Fruit fly (Drosophila melanogaster) whole organism, embryonic: Measurements from ENCODE around the gene CheA29a.
A peak's percentile ranks its signal among the peaks of the same experiment; 100 is the strongest.

Experiments used
- Awh ChIP-seq: fragments of 200-800 bp; sonication (Bioruptor generic); IDR thresholded peaks from 2 replicates; pipeline ENCODE4, ENCODE4 v1.3.6; 2022; ENCODE audit warnings: missing biosample characterization, missing genetic modification characterization
- B-H2 ChIP-seq: fragments of 200-800 bp; sonication (Bioruptor generic); optimal IDR thresholded peaks from 2 replicates; lab custom pipeline; 2018; ENCODE audit warnings: missing biosample characterization, mild to moderate bottlenecking, missing genetic modification characterization
- BEAF-32 ChIP-seq: fragments of 200-800 bp; sonication (Bioruptor generic); optimal IDR thresholded peaks from 3 replicates; lab custom pipeline; 2017; ENCODE audit warnings: missing biosample characterization, missing genetic modification characterization, mild to moderate bottlenecking, moderate library complexity, missing genetic modification reagents
- Bgb ChIP-seq: fragments of 200-800 bp; sonication (Bioruptor generic); IDR thresholded peaks from 2 replicates; pipeline ENCODE4 v1.3.6; 2022; ENCODE audit warnings: missing biosample characterization, missing genetic modification characterization; ENCODE audit not compliant: partially characterized antibody
- CG12155 ChIP-seq: fragments of 200-800 bp; sonication (Bioruptor generic); optimal IDR thresholded peaks from 3 replicates; lab custom pipeline; 2016; ENCODE audit warnings: missing biosample characterization, missing genetic modification characterization
- CG12769 ChIP-seq: fragments of 200-800 bp; sonication (Bioruptor generic); optimal IDR thresholded peaks from 2 replicates; lab custom pipeline; 2019; ENCODE audit warnings: missing biosample characterization, mild to moderate bottlenecking, missing genetic modification characterization, moderate library complexity
- CG13424 ChIP-seq: fragments of 200-800 bp; sonication (Bioruptor generic); optimal IDR thresholded peaks from 2 replicates; lab custom pipeline; 2019; ENCODE audit warnings: missing biosample characterization, mild to moderate bottlenecking, missing genetic modification characterization, moderate library complexity
- CG15479 ChIP-seq: fragments of 200-800 bp; sonication (Bioruptor generic); optimal IDR thresholded peaks from 3 replicates; lab custom pipeline; 2019; ENCODE audit warnings: missing biosample characterization, mild to moderate bottlenecking, missing genetic modification characterization, moderate library complexity
- CG16813 ChIP-seq: fragments of 200-800 bp; sonication (Bioruptor generic); IDR thresholded peaks from 3 replicates; pipeline ENCODE4 v1.3.6; 2022; ENCODE audit warnings: missing biosample characterization, missing genetic modification characterization; ENCODE audit not compliant: partially characterized antibody
- CG17328 ChIP-seq: fragments of 200-800 bp; sonication (Bioruptor generic); IDR thresholded peaks from 2 replicates; pipeline ENCODE4 v1.3.6; 2022; ENCODE audit warnings: missing biosample characterization, missing genetic modification characterization
- CG17829 ChIP-seq: fragments of 200-800 bp; optimal IDR thresholded peaks from 2 replicates; lab custom pipeline; 2019; ENCODE audit warnings: missing biosample characterization, mild to moderate bottlenecking, missing genetic modification characterization, moderate library complexity
- CG1832 ChIP-seq: fragments of 200-800 bp; sonication (Bioruptor generic); optimal IDR thresholded peaks from 2 replicates; lab custom pipeline; 2017; ENCODE audit warnings: missing biosample characterization, mild to moderate bottlenecking, missing genetic modification characterization, inconsistent platforms
- CG32532 ChIP-seq: fragments of 200-800 bp; sonication (Bioruptor generic); IDR thresholded peaks from 2 replicates; pipeline ENCODE4 v1.3.6; 2022; ENCODE audit warnings: missing biosample characterization, missing genetic modification characterization
- CG4360 ChIP-seq: fragments of 200-800 bp; sonication (Bioruptor generic); IDR thresholded peaks from 2 replicates; pipeline ENCODE4 v1.3.6; 2022; ENCODE audit warnings: missing biosample characterization, missing genetic modification characterization
- CG7357 ChIP-seq: fragments of 200-800 bp; sonication (Bioruptor generic); IDR thresholded peaks from 3 replicates; pipeline ENCODE4 v1.3.6; 2022; ENCODE audit warnings: missing biosample characterization, missing genetic modification characterization
- CG7745 ChIP-seq: fragments of 200-800 bp; sonication (Bioruptor generic); optimal IDR thresholded peaks from 2 replicates; lab custom pipeline; 2018; ENCODE audit warnings: missing biosample characterization, mild to moderate bottlenecking, missing genetic modification characterization, moderate library complexity
- D ChIP-seq, 2 experiments: fragments of 200-800 bp in 1 of 2; fragments of >200 bp in 1 of 2; sonication (Bioruptor generic) in 1 of 2; optimal IDR thresholded peaks; 2 replicates in 1 of 2; 3 replicates in 1 of 2; lab custom pipeline; 2017; ENCODE audit warnings: mild to moderate bottlenecking in 1 of 2, missing biosample characterization in 1 of 2, missing genetic modification characterization in 1 of 2, missing genetic modification reagents in 1 of 2
- Deaf1 ChIP-seq: fragments of 200-800 bp; optimal IDR thresholded peaks from 3 replicates; lab custom pipeline; 2019; ENCODE audit warnings: missing biosample characterization, mild to moderate bottlenecking, missing genetic modification characterization, moderate library complexity
- Dll ChIP-seq: fragments of 200-800 bp; sonication (Bioruptor generic); IDR thresholded peaks from 4 replicates; pipeline ENCODE4 v1.3.6; 2022; ENCODE audit warnings: missing biosample characterization, missing genetic modification characterization; ENCODE audit not compliant: partially characterized antibody
- Drgx ChIP-seq: fragments of 200-800 bp; sonication (Bioruptor generic); IDR thresholded peaks from 2 replicates; pipeline ENCODE4 v1.3.6; 2022; ENCODE audit warnings: missing biosample characterization, missing genetic modification characterization
- E2f2 ChIP-seq: fragments of 200-800 bp; sonication (Bioruptor generic); IDR thresholded peaks from 2 replicates; pipeline ENCODE4 v1.3.6; 2022; ENCODE audit warnings: missing biosample characterization, missing genetic modification characterization
- Hr51 ChIP-seq, 2 experiments: fragments of 200-800 bp; sonication (Bioruptor generic); optimal IDR thresholded peaks; 2 replicates in 1 of 2; 3 replicates in 1 of 2; lab custom pipeline; 2016 to 2018; ENCODE audit warnings: missing biosample characterization in 2 of 2, missing genetic modification characterization in 2 of 2, mild to moderate bottlenecking in 1 of 2, moderate library complexity in 1 of 2
- Hr78 ChIP-seq, 2 experiments: fragments of 200-800 bp in 1 of 2; fragments of >200 bp in 1 of 2; sonication (Bioruptor generic) in 1 of 2; optimal IDR thresholded peaks; 2 replicates each; lab custom pipeline; 2017 to 2019; ENCODE audit warnings: missing biosample characterization in 2 of 2, missing genetic modification characterization in 2 of 2, mild to moderate bottlenecking in 1 of 2, moderate library complexity in 1 of 2
- Hsf ChIP-seq: fragments of 200-800 bp; sonication (Bioruptor generic); optimal IDR thresholded peaks from 3 replicates; lab custom pipeline; 2016; ENCODE audit warnings: missing biosample characterization, missing genetic modification characterization
- Jarid2 ChIP-seq: fragments of 200-800 bp; sonication (Bioruptor generic); optimal IDR thresholded peaks from 3 replicates; lab custom pipeline; 2017; ENCODE audit warnings: mild to moderate bottlenecking, missing biosample characterization, missing genetic modification reagents, missing genetic modification characterization
- Med ChIP-seq: fragments of 200-800 bp; sonication (Bioruptor generic); peaks from one replicate; lab custom pipeline; 2016; ENCODE audit warnings: missing biosample characterization, missing genetic modification characterization, mild to moderate bottlenecking, inconsistent platforms, moderate library complexity
- Rfx ChIP-seq: fragments of 200-800 bp; sonication (Bioruptor generic); IDR thresholded peaks from 2 replicates; pipeline ENCODE4 v1.3.6; 2022; ENCODE audit warnings: missing biosample characterization, missing genetic modification characterization
- Trl ChIP-seq, 3 experiments: fragments of >200 bp in 2 of 3; fragments of 200-800 bp in 1 of 3; sonication (Bioruptor generic) in 1 of 3; optimal IDR thresholded peaks; 2 replicates in 1 of 3; 3 replicates in 2 of 3; lab custom pipeline; 2016 to 2017; ENCODE audit warnings: missing biosample characterization in 1 of 3, missing genetic modification characterization in 1 of 3
- chm ChIP-seq: fragments of 200-800 bp; sonication (Bioruptor generic); IDR thresholded peaks from 2 replicates; pipeline ENCODE4 v1.3.6; 2022; ENCODE audit warnings: missing biosample characterization, missing genetic modification characterization
- ci ChIP-seq: fragments of 200-800 bp; sonication (Bioruptor generic); IDR thresholded peaks from 3 replicates; pipeline ENCODE4 v1.3.6; 2022; ENCODE audit warnings: missing biosample characterization, missing genetic modification characterization
- croc ChIP-seq: fragments of 200-800 bp; sonication (Bioruptor generic); conservative IDR thresholded peaks from 3 replicates; pipeline ENCODE4 v1.3.6; 2022; ENCODE audit warnings: missing biosample characterization, missing genetic modification characterization
- cwo ChIP-seq: fragments of 200-800 bp; sonication (Bioruptor generic); optimal IDR thresholded peaks from 3 replicates; lab custom pipeline; 2017; ENCODE audit warnings: missing biosample characterization, missing genetic modification characterization, mild to moderate bottlenecking, moderate library complexity, missing genetic modification reagents
- kni ChIP-seq: fragments of 200-800 bp; sonication (Bioruptor generic); optimal IDR thresholded peaks from 3 replicates; lab custom pipeline; 2017; ENCODE audit warnings: mild to moderate bottlenecking, missing biosample characterization, missing genetic modification reagents, missing genetic modification characterization
- mld ChIP-seq: fragments of 200-800 bp; sonication (Bioruptor generic); IDR thresholded peaks from 3 replicates; pipeline ENCODE4 v1.3.6; 2022; ENCODE audit warnings: missing biosample characterization, missing genetic modification characterization; ENCODE audit not compliant: partially characterized antibody
- pros ChIP-seq: fragments of 200-800 bp; sonication (Bioruptor generic); optimal IDR thresholded peaks from 3 replicates; lab custom pipeline; 2019; ENCODE audit warnings: missing biosample characterization, mild to moderate bottlenecking, missing genetic modification characterization, moderate library complexity
- sc ChIP-seq, 3 experiments: fragments of >200 bp in 2 of 3; fragments of 200-800 bp in 1 of 3; sonication (Bioruptor generic) in 1 of 3; optimal IDR thresholded peaks; 2 replicates in 2 of 3; 3 replicates in 1 of 3; lab custom pipeline; 2017; ENCODE audit warnings: mild to moderate bottlenecking in 1 of 3, missing biosample characterization in 1 of 3, missing genetic modification characterization in 1 of 3, missing genetic modification reagents in 1 of 3
- sens ChIP-seq: fragments of 200-800 bp; sonication (Bioruptor generic); peaks from one replicate; lab custom pipeline; 2016; ENCODE audit warnings: missing biosample characterization, missing genetic modification characterization
- seq ChIP-seq: fragments of 200-800 bp; sonication (Bioruptor generic); IDR thresholded peaks from 2 replicates; pipeline ENCODE4 v1.3.6; 2022; ENCODE audit warnings: missing biosample characterization, missing genetic modification characterization
- stc ChIP-seq: fragments of 200-800 bp; sonication (Bioruptor generic); IDR thresholded peaks from 2 replicates; pipeline ENCODE4 v1.3.6; 2022; ENCODE audit warnings: missing biosample characterization, missing genetic modification characterization
- tll ChIP-seq, 2 experiments: fragments of 200-800 bp in 1 of 2; fragments of >200 bp in 1 of 2; sonication (Bioruptor generic) in 1 of 2; optimal IDR thresholded peaks; 2 replicates each; lab custom pipeline; 2017 to 2019; ENCODE audit warnings: missing biosample characterization in 2 of 2, missing genetic modification characterization in 2 of 2, mild to moderate bottlenecking in 1 of 2, moderate library complexity in 1 of 2
- zen ChIP-seq: fragments of 200-800 bp; sonication (Bioruptor generic); optimal IDR thresholded peaks from 3 replicates; lab custom pipeline; 2018; ENCODE audit warnings: missing biosample characterization, mild to moderate bottlenecking, missing genetic modification characterization, moderate library complexity
- zen2 ChIP-seq: fragments of 200-800 bp; sonication (Bioruptor generic); IDR thresholded peaks from 3 replicates; pipeline ENCODE4 v1.3.6; 2022; ENCODE audit warnings: missing biosample characterization, missing genetic modification characterization; ENCODE audit not compliant: partially characterized antibody

CheA29a gene

DNA sequence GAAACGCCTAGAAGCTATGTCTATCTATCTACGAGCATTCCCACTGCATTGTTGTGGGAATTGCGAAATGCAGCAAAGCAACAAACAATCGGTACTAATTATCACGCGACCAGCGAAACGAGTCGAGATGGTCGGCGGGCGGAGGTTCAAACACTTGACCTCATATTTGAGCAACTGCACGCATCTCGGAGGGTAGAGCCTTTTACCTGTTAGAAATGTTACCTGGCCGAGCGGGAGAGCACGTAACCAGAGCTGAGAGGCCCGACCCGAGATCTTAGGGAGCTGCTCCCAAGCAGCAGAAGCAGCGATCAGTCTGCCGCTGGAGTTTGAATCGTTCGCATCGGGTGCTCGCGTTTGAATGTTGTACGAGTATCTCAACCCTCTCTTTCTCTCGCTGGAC, 1.2 kb downstream of the CheA29a start:
- no peak for TF ChIP-seq Hr51 (GFP tag; optimal IDR thresholded peaks at IDR 0.05; lab: Kevin White, UChicago)
- peak; percentile 27; the same call in 1 of the 2 replicates for TF ChIP-seq Rfx (GFP tag; lab: Robert Waterston, UW)
- TF ChIP-seq D (optimal IDR thresholded peaks at IDR 0.05; lab: Kevin White, UChicago), result peak; percentile 15
- TF ChIP-seq D (GFP tag; optimal IDR thresholded peaks at IDR 0.05; lab: Kevin White, UChicago), result no peak
- TF ChIP-seq Trl (optimal IDR thresholded peaks at IDR 0.05; lab: Kevin White, UChicago), result peak; percentile 43 to 69
- no peak for TF ChIP-seq Trl (GFP tag; optimal IDR thresholded peaks at IDR 0.05; lab: Kevin White, UChicago)
- 0 out of 3 replicates have a peak, but pooled peaks have one; percentile 40 for TF ChIP-seq zen2 (GFP tag; lab: Robert Waterston, UW)
- peak in 1 of 2 experiments; percentile 32 for TF ChIP-seq tll (GFP tag; optimal IDR thresholded peaks at IDR 0.05; lab: Kevin White, UChicago)
- TF ChIP-seq CG13424 (tag; lab: Kevin White, UChicago), result no peak
- peak; percentile 55 for TF ChIP-seq Jarid2 (GFP tag; lab: Kevin White, UChicago)
- TF ChIP-seq seq, result 0 out of 2 replicates have a peak, but pooled peaks have one; percentile 12
- TF ChIP-seq CG4360 (GFP tag; lab: Robert Waterston, UW), result 0 out of 2 replicates have a peak, but pooled peaks have one; percentile 15
- TF ChIP-seq B-H2 (GFP tag; lab: Kevin White, UChicago), result no peak
- no peak for TF ChIP-seq croc (GFP tag; lab: Robert Waterston, UW)
- TF ChIP-seq sens (GFP tag; lab: Kevin White, UChicago), result peak; percentile 9
- TF ChIP-seq Med (GFP tag; lab: Kevin White, UChicago), result peak; percentile 44
- peak; percentile 13 for TF ChIP-seq CG12155 (GFP tag; lab: Kevin White, UChicago)
- TF ChIP-seq Dll (GFP tag; lab: Robert Waterston, UW), result 0 out of 4 replicates have a peak, but pooled peaks have one; percentile 28
- no peak for TF ChIP-seq CG17829 (tag; lab: Kevin White, UChicago)
- TF ChIP-seq Deaf1 (tag; lab: Kevin White, UChicago), result peak; percentile 24
- TF ChIP-seq Hr78 (GFP tag; optimal IDR thresholded peaks at IDR 0.05; lab: Kevin White, UChicago), result peak in 1 of 2 experiments; percentile 93
- peak; percentile 14 for TF ChIP-seq BEAF-32 (GFP tag; lab: Kevin White, UChicago)
- TF ChIP-seq cwo (GFP tag; lab: Kevin White, UChicago), result peak; percentile 51
- TF ChIP-seq CG7357, result no peak
- peak; percentile 42 for TF ChIP-seq zen (tag; lab: Kevin White, UChicago)
- TF ChIP-seq CG17328 (GFP tag; lab: Robert Waterston, UW), result 0 out of 2 replicates have a peak, but pooled peaks have one; percentile 12
- TF ChIP-seq CG16813 (GFP tag; lab: Robert Waterston, UW), result no peak
- TF ChIP-seq CG12769, result peak; percentile 84
- peak; percentile 71 for TF ChIP-seq pros
- no peak for TF ChIP-seq Hsf (GFP tag; lab: Kevin White, UChicago)
- peak; percentile 21; the same call in 1 of the 2 replicates for TF ChIP-seq CG32532 (GFP tag; lab: Robert Waterston, UW)
- peak; percentile 46 for TF ChIP-seq chm
- 0 out of 3 replicates have a peak, but pooled peaks have one; percentile 45 for TF ChIP-seq mld
- TF ChIP-seq sc (optimal IDR thresholded peaks at IDR 0.05; lab: Kevin White, UChicago), result no peak
- no peak for TF ChIP-seq sc (GFP tag; optimal IDR thresholded peaks at IDR 0.05; lab: Kevin White, UChicago)
- peak; percentile 30; the same call in 1 of the 2 replicates for TF ChIP-seq E2f2 (GFP tag; lab: Robert Waterston, UW)
- peak; percentile 9; the same call in 1 of the 2 replicates for TF ChIP-seq Bgb (GFP tag; lab: Robert Waterston, UW)
- TF ChIP-seq ci, result 0 out of 3 replicates have a peak, but pooled peaks have one; percentile 35
- peak; percentile 69 for TF ChIP-seq CG15479 (GFP tag; lab: Kevin White, UChicago)
- TF ChIP-seq stc (GFP tag; lab: Robert Waterston, UW), result no peak
- no peak for TF ChIP-seq Drgx (GFP tag; lab: Robert Waterston, UW)
- TF ChIP-seq Awh, result peak; percentile 19; the same call in 1 of the 2 replicates
- peak; percentile 1 for TF ChIP-seq CG1832
- peak; percentile 9 for TF ChIP-seq CG7745 (tag; lab: Kevin White, UChicago)
- TF ChIP-seq kni (GFP tag; lab: Kevin White, UChicago), result peak; percentile 75
